Fruit fly (Drosophila melanogaster): ENCODE data around the gene Cox11.
A peak's percentile ranks its signal among the peaks of the same experiment; 100 is the strongest.

Gene Cox11

dm6 chr2L:5523848-5524473 lies 2.8 kb upstream of the Cox11 start, which contains the start of the genes Vps52 and Elp4 (continued):
- peak; percentile 74 for TF ChIP-seq Fer1 (GFP tag; optimal IDR thresholded peaks at IDR 0.05)
- TF ChIP-seq chif (GFP tag; optimal IDR thresholded peaks at IDR 0.05) = peak; percentile 43 to 57
- TF ChIP-seq CG16813 (GFP tag; IDR thresholded peaks at IDR 0.05; ENCODE audit: partially characterized antibody) = peak; percentile 73
- TF ChIP-seq CG12391 (tag; optimal IDR thresholded peaks at IDR 0.05) = peak; percentile 90
- no peak for TF ChIP-seq Kr (GFP tag; optimal IDR thresholded peaks at IDR 0.05)
- peak; percentile 7 for TF ChIP-seq Antp (GFP tag; optimal IDR thresholded peaks at IDR 0.05)
- TF ChIP-seq Side (GFP tag; optimal IDR thresholded peaks at IDR 0.05) = peak; percentile 14
- TF ChIP-seq CG2129 (GFP tag; IDR thresholded peaks at IDR 0.05; ENCODE audit: partially characterized antibody) = peak; percentile 63
- TF ChIP-seq ci (GFP tag; IDR thresholded peaks at IDR 0.05) = no peak; the same call in 2 of the 3 replicates
- TF ChIP-seq onecut (GFP tag; IDR thresholded peaks at IDR 0.05) = 0 out of 2 replicates have a peak, but pooled peaks have one; percentile 41
- peak; percentile 80 for TF ChIP-seq CG6791 (GFP tag; IDR thresholded peaks at IDR 0.05; ENCODE audit: partially characterized antibody)
- TF ChIP-seq inv (GFP tag; IDR thresholded peaks at IDR 0.05; ENCODE audit: partially characterized antibody) = peak; percentile 64
- TF ChIP-seq CG31365 (tag; optimal IDR thresholded peaks at IDR 0.05) = no peak
- no peak for TF ChIP-seq CG8765 (GFP tag; IDR thresholded peaks at IDR 0.05)
- no peak for TF ChIP-seq eyg (GFP tag; optimal IDR thresholded peaks at IDR 0.05)
- no peak for TF ChIP-seq sima (GFP tag; optimal IDR thresholded peaks at IDR 0.05)
- TF ChIP-seq zf30C (GFP tag; optimal IDR thresholded peaks at IDR 0.05) = no peak
- TF ChIP-seq bowl (GFP tag; IDR thresholded peaks at IDR 0.05) = no peak
- TF ChIP-seq CG8944 (GFP tag; optimal IDR thresholded peaks at IDR 0.05) = peak; percentile 25
- no peak for TF ChIP-seq D19A (tag; optimal IDR thresholded peaks at IDR 0.05)
- TF ChIP-seq CG15269 (tag; optimal IDR thresholded peaks at IDR 0.05) = peak; percentile 80
- no peak for TF ChIP-seq hkb (optimal IDR thresholded peaks at IDR 0.05)
- peak; percentile 65 for TF ChIP-seq hkb (GFP tag; IDR thresholded peaks at IDR 0.05)
- peak; percentile 33 for TF ChIP-seq CG7987 (GFP tag; optimal IDR thresholded peaks at IDR 0.05)
- TF ChIP-seq Xrp1 (GFP tag; IDR thresholded peaks at IDR 0.05) = peak; percentile 74
- TF ChIP-seq Dek (tag; optimal IDR thresholded peaks at IDR 0.05) = peak; percentile 83
- no peak for TF ChIP-seq otp (GFP tag; IDR thresholded peaks at IDR 0.05)
- TF ChIP-seq CG2116 (GFP tag; optimal IDR thresholded peaks at IDR 0.05) = peak; percentile 86
- no peak for TF ChIP-seq mirr (GFP tag; optimal IDR thresholded peaks at IDR 0.05)
- no peak for TF ChIP-seq NC2α (GFP tag; optimal IDR thresholded peaks at IDR 0.05)
- peak; percentile 16 for TF ChIP-seq CG33213 (GFP tag; optimal IDR thresholded peaks at IDR 0.05)
- TF ChIP-seq CG32532 (GFP tag; IDR thresholded peaks at IDR 0.05) = peak; percentile 80
- no peak for TF ChIP-seq scrt (GFP tag; optimal IDR thresholded peaks at IDR 0.05)
- TF ChIP-seq exex (tag; optimal IDR thresholded peaks at IDR 0.05) = peak; percentile 52
- peak; percentile 2 for TF ChIP-seq kah (GFP tag; optimal IDR thresholded peaks at IDR 0.05)
- TF ChIP-seq CG17802 (tag; optimal IDR thresholded peaks at IDR 0.05) = peak; percentile 41
- peak; percentile 69 for TF ChIP-seq esg (GFP tag; conservative IDR thresholded peaks at IDR 0.05)
- TF ChIP-seq CG11085 (GFP tag; IDR thresholded peaks at IDR 0.05) = peak; percentile 57; the same call in 1 of the 2 replicates
- peak; percentile 56; the same call in 1 of the 2 replicates for TF ChIP-seq CG31224 (GFP tag; IDR thresholded peaks at IDR 0.05)
- TF ChIP-seq CG10209 (GFP tag; optimal IDR thresholded peaks at IDR 0.05) = peak; percentile 71
- peak in 1 of 2 experiments; percentile 41 for TF ChIP-seq Hr51 (GFP tag; optimal IDR thresholded peaks at IDR 0.05)
- TF ChIP-seq D19B (GFP tag; optimal IDR thresholded peaks at IDR 0.05) = no peak
- no peak for TF ChIP-seq CG4360 (GFP tag; IDR thresholded peaks at IDR 0.05)
- TF ChIP-seq CG14860 (GFP tag; IDR thresholded peaks at IDR 0.05; ENCODE audit: partially characterized antibody) = peak; percentile 72; the same call in 2 of the 3 replicates
- TF ChIP-seq Optix (GFP tag; IDR thresholded peaks at IDR 0.05) = no peak
- TF ChIP-seq jumu (GFP tag; optimal IDR thresholded peaks at IDR 0.05) = no peak
- TF ChIP-seq chm (GFP tag; IDR thresholded peaks at IDR 0.05) = no peak
- peak; percentile 29 for TF ChIP-seq Atf-2 (GFP tag; optimal IDR thresholded peaks at IDR 0.05)
- TF ChIP-seq Rx (GFP tag; IDR thresholded peaks at IDR 0.05) = no peak
- TF ChIP-seq Oaz (GFP tag; IDR thresholded peaks at IDR 0.05) = no peak

Measured in whole organism, embryonic.